Worm (Caenorhabditis elegans): ENCODE results near the gene F19G12.9.

F19G12.9 gene

ce11 chrX:1383546-1383945 lies 35.5 kb upstream of the F19G12.9 start:
- no peak for TF ChIP-seq ceh-13 (GFP tag; optimal IDR thresholded peaks at IDR 0.05)

- no peak for TF ChIP-seq tbx-37 (GFP tag; conservative IDR thresholded peaks at IDR 0.05)
- TF ChIP-seq sea-1 (GFP tag; conservative IDR thresholded peaks at IDR 0.05) = no peak
- TF ChIP-seq ets-7 (tag; optimal IDR thresholded peaks at IDR 0.05) = no peak
- TF ChIP-seq tra-4 (tag; optimal IDR thresholded peaks at IDR 0.05) = no peak
- TF ChIP-seq aly-1 (tag; optimal IDR thresholded peaks at IDR 0.05) = no peak
- no peak for TF ChIP-seq scrt-1 (GFP tag; IDR thresholded peaks at IDR 0.05)
- TF ChIP-seq tbx-11 (GFP tag; IDR thresholded peaks at IDR 0.05) = no peak
- TF ChIP-seq ceh-36 (tag; optimal IDR thresholded peaks at IDR 0.05) = no peak
- no peak for TF ChIP-seq ama-1 (optimal IDR thresholded peaks at IDR 0.05)
These were observed 34.5 kb upstream of the F19G12.9 start, which contains the start of gene F56C3.8 for ce11 chrX:1384538-1384937. Gene F56C3.8, minus strand, starts transcription at chrX:1384638.

ce11 chrX:1386893-1387367 lies 32.1 kb upstream of the F19G12.9 start, which contains the start of gene F56C3.1:
Gene F56C3.1, plus strand, starts transcription at chrX:1387317.
- TF ChIP-seq ceh-36 (tag; optimal IDR thresholded peaks at IDR 0.05) (no peak), tbx-11 (GFP tag; IDR thresholded peaks at IDR 0.05) (no peak), scrt-1 (GFP tag; IDR thresholded peaks at IDR 0.05) (no peak), hmbx-1 (tag; optimal IDR thresholded peaks at IDR 0.05) (no peak), pes-1 (GFP tag; IDR thresholded peaks at IDR 0.05) (no peak), ceh-13 (GFP tag; optimal IDR thresholded peaks at IDR 0.05) (no peak), hnd-1 (tag; optimal IDR thresholded peaks at IDR 0.05) (no peak), flt-1 (GFP tag; IDR thresholded peaks at IDR 0.05) (no peak)

ce11 chrX:1389382-1389983 lies 29.5 kb upstream of the F19G12.9 start:
- TF ChIP-seq pes-1 (GFP tag; IDR thresholded peaks at IDR 0.05) (no peak), ets-7 (tag; optimal IDR thresholded peaks at IDR 0.05) (no peak), flt-1 (GFP tag; IDR thresholded peaks at IDR 0.05) (no peak), ceh-36 (tag; optimal IDR thresholded peaks at IDR 0.05) (no peak), hnd-1 (tag; optimal IDR thresholded peaks at IDR 0.05) (no peak), tra-4 (tag; optimal IDR thresholded peaks at IDR 0.05) (no peak), tbx-11 (GFP tag; IDR thresholded peaks at IDR 0.05) (no peak), scrt-1 (GFP tag; IDR thresholded peaks at IDR 0.05) (no peak), ceh-13 (GFP tag; optimal IDR thresholded peaks at IDR 0.05) (no peak), hmg-4 (GFP tag; optimal IDR thresholded peaks at IDR 0.05) (no peak), hmbx-1 (tag; optimal IDR thresholded peaks at IDR 0.05) (no peak), ama-1 (optimal IDR thresholded peaks at IDR 0.05) (no peak), F13C5.2 (tag; optimal IDR thresholded peaks at IDR 0.05) (no peak), B0310.2 (tag; optimal IDR thresholded peaks at IDR 0.05) (no peak)

- TF ChIP-seq hmg-4 (GFP tag; optimal IDR thresholded peaks at IDR 0.05) (no peak), tbx-11 (GFP tag; IDR thresholded peaks at IDR 0.05) (no peak)
These were observed 25.1 kb upstream of the F19G12.9 start, which contains the start of gene F56C3.9 for ce11 chrX:1393891-1394290. Gene F56C3.9, minus strand, starts transcription at chrX:1393991.

- TF ChIP-seq hmbx-1 (tag; optimal IDR thresholded peaks at IDR 0.05) = no peak
These were observed 24.6 kb upstream of the F19G12.9 start for ce11 chrX:1394437-1394836.

- TF ChIP-seq tra-4 (tag; optimal IDR thresholded peaks at IDR 0.05) (no peak), ceh-13 (GFP tag; optimal IDR thresholded peaks at IDR 0.05) (no peak), tbx-11 (GFP tag; IDR thresholded peaks at IDR 0.05) (no peak), tbx-37 (GFP tag; conservative IDR thresholded peaks at IDR 0.05) (no peak), sea-1 (GFP tag; conservative IDR thresholded peaks at IDR 0.05) (no peak), F13C5.2 (tag; optimal IDR thresholded peaks at IDR 0.05) (no peak), hmbx-1 (tag; optimal IDR thresholded peaks at IDR 0.05) (no peak), scrt-1 (GFP tag; IDR thresholded peaks at IDR 0.05) (no peak), ceh-36 (tag; optimal IDR thresholded peaks at IDR 0.05) (no peak), flt-1 (GFP tag; IDR thresholded peaks at IDR 0.05) (no peak)
These were observed 23.2 kb upstream of the F19G12.9 start for ce11 chrX:1395793-1396192.

ce11 chrX:1397516-1397915 lies 21.5 kb upstream of the F19G12.9 start, which contains the start of gene H39E20.1:
Gene H39E20.1, minus strand, starts transcription at chrX:1397616.
- TF ChIP-seq F13C5.2 (tag; optimal IDR thresholded peaks at IDR 0.05) (no peak), hnd-1 (tag; optimal IDR thresholded peaks at IDR 0.05) (no peak), scrt-1 (GFP tag; IDR thresholded peaks at IDR 0.05) (no peak), pes-1 (GFP tag; IDR thresholded peaks at IDR 0.05) (no peak), tbx-11 (GFP tag; IDR thresholded peaks at IDR 0.05) (no peak), B0310.2 (tag; optimal IDR thresholded peaks at IDR 0.05) (no peak), tra-4 (tag; optimal IDR thresholded peaks at IDR 0.05) (no peak), aly-1 (tag; optimal IDR thresholded peaks at IDR 0.05) (no peak), ets-7 (tag; optimal IDR thresholded peaks at IDR 0.05) (no peak), ama-1 (optimal IDR thresholded peaks at IDR 0.05) (no peak), ceh-36 (tag; optimal IDR thresholded peaks at IDR 0.05) (no peak), hmg-4 (GFP tag; optimal IDR thresholded peaks at IDR 0.05) (no peak), sea-1 (GFP tag; conservative IDR thresholded peaks at IDR 0.05) (no peak), flt-1 (GFP tag; IDR thresholded peaks at IDR 0.05) (no peak), tbx-37 (GFP tag; conservative IDR thresholded peaks at IDR 0.05) (no peak), ceh-13 (GFP tag; optimal IDR thresholded peaks at IDR 0.05) (no peak), hmbx-1 (tag; optimal IDR thresholded peaks at IDR 0.05) (no peak)

- TF ChIP-seq ama-1 (optimal IDR thresholded peaks at IDR 0.05) (no peak), hnd-1 (tag; optimal IDR thresholded peaks at IDR 0.05) (no peak), sea-1 (GFP tag; conservative IDR thresholded peaks at IDR 0.05) (no peak), ceh-36 (tag; optimal IDR thresholded peaks at IDR 0.05) (no peak), hmbx-1 (tag; optimal IDR thresholded peaks at IDR 0.05) (no peak), F13C5.2 (tag; optimal IDR thresholded peaks at IDR 0.05) (no peak), pes-1 (GFP tag; IDR thresholded peaks at IDR 0.05) (no peak), ets-7 (tag; optimal IDR thresholded peaks at IDR 0.05) (no peak), tbx-37 (GFP tag; conservative IDR thresholded peaks at IDR 0.05) (no peak), hmg-4 (GFP tag; optimal IDR thresholded peaks at IDR 0.05) (no peak), flt-1 (GFP tag; IDR thresholded peaks at IDR 0.05) (no peak), aly-1 (tag; optimal IDR thresholded peaks at IDR 0.05) (no peak), tra-4 (tag; optimal IDR thresholded peaks at IDR 0.05) (no peak), tbx-11 (GFP tag; IDR thresholded peaks at IDR 0.05) (no peak), scrt-1 (GFP tag; IDR thresholded peaks at IDR 0.05) (no peak), ceh-13 (GFP tag; optimal IDR thresholded peaks at IDR 0.05) (no peak)
These were observed 17.8 kb upstream of the F19G12.9 start, which contains the start of gene ZK402.5 for ce11 chrX:1401259-1401658. Gene ZK402.5, minus strand, starts transcription at chrX:1401359.

Measured in whole organism, early embryonic.